Fruit fly (Drosophila melanogaster) whole organism, embryonic: Measurements from ENCODE around the gene ATPsynepsilonL.

Experiments used
- Blimp-1 ChIP-seq: fragments of 200-800 bp; sonication (Bioruptor generic); optimal IDR thresholded peaks from 3 replicates; lab custom pipeline; 2018; ENCODE audit warnings: missing biosample characterization, missing genetic modification characterization, mild to moderate bottlenecking, moderate library complexity, missing genetic modification reagents
- CG10431 ChIP-seq: fragments of 200-800 bp; sonication (Bioruptor generic); optimal IDR thresholded peaks from 3 replicates; lab custom pipeline; 2018; ENCODE audit warnings: missing biosample characterization, mild to moderate bottlenecking, missing genetic modification characterization
- CG11696 ChIP-seq: fragments of 200-800 bp; sonication (Bioruptor generic); IDR thresholded peaks from 2 replicates; pipeline ENCODE4 v1.3.6; 2022; ENCODE audit warnings: missing biosample characterization, missing genetic modification characterization
- CG13424 ChIP-seq: fragments of 200-800 bp; sonication (Bioruptor generic); optimal IDR thresholded peaks from 2 replicates; lab custom pipeline; 2019; ENCODE audit warnings: missing biosample characterization, mild to moderate bottlenecking, missing genetic modification characterization, moderate library complexity
- CG13624 ChIP-seq: fragments of 200-800 bp; sonication (Bioruptor generic); optimal IDR thresholded peaks from 2 replicates; lab custom pipeline; 2016; ENCODE audit warnings: missing biosample characterization, missing genetic modification characterization
- CG15269 ChIP-seq: fragments of 200-800 bp; sonication (Bioruptor generic); optimal IDR thresholded peaks from 2 replicates; lab custom pipeline; 2018; ENCODE audit warnings: missing biosample characterization, mild to moderate bottlenecking, missing genetic modification characterization, moderate library complexity
- CG15479 ChIP-seq: fragments of 200-800 bp; sonication (Bioruptor generic); optimal IDR thresholded peaks from 3 replicates; lab custom pipeline; 2019; ENCODE audit warnings: missing biosample characterization, mild to moderate bottlenecking, missing genetic modification characterization, moderate library complexity
- CG16863 ChIP-seq: fragments of 200-800 bp; sonication (Bioruptor generic); optimal IDR thresholded peaks from 3 replicates; lab custom pipeline; 2016; ENCODE audit warnings: missing biosample characterization, missing genetic modification characterization
- CG17186 ChIP-seq: fragments of 200-800 bp; sonication (Bioruptor generic); optimal IDR thresholded peaks from 3 replicates; lab custom pipeline; 2017; ENCODE audit warnings: missing biosample characterization, missing genetic modification reagents, missing genetic modification characterization
- CG2712 ChIP-seq: fragments of 200-800 bp; optimal IDR thresholded peaks from 3 replicates; lab custom pipeline; 2019; ENCODE audit warnings: missing biosample characterization, mild to moderate bottlenecking, missing genetic modification characterization, moderate library complexity
- CG30403 ChIP-seq: fragments of 200-800 bp; sonication (Bioruptor generic); optimal IDR thresholded peaks from 3 replicates; lab custom pipeline; 2016; ENCODE audit warnings: missing biosample characterization, missing genetic modification characterization
- CG30431 ChIP-seq: fragments of 200-800 bp; sonication (Bioruptor generic); optimal IDR thresholded peaks from 2 replicates; lab custom pipeline; 2017; ENCODE audit warnings: missing biosample characterization, missing genetic modification characterization
- CG33557 ChIP-seq: fragments of 200-800 bp; sonication (Bioruptor generic); optimal IDR thresholded peaks from 2 replicates; lab custom pipeline; 2019; ENCODE audit warnings: missing biosample characterization, mild to moderate bottlenecking, missing genetic modification characterization, moderate library complexity
- CG6254 ChIP-seq: fragments of 200-800 bp; sonication (Bioruptor generic); optimal IDR thresholded peaks from 3 replicates; lab custom pipeline; 2017; ENCODE audit warnings: mild to moderate bottlenecking, missing biosample characterization, missing genetic modification reagents, missing genetic modification characterization
- CG7928 ChIP-seq: fragments of 200-800 bp; sonication (Bioruptor generic); optimal IDR thresholded peaks from 2 replicates; lab custom pipeline; 2017; ENCODE audit warnings: missing biosample characterization, mild to moderate bottlenecking, missing genetic modification characterization
- CG9437 ChIP-seq: fragments of 200-800 bp; sonication (Bioruptor generic); optimal IDR thresholded peaks from 2 replicates; lab custom pipeline; 2018; ENCODE audit warnings: missing biosample characterization, mild to moderate bottlenecking, missing genetic modification characterization
- CTCF ChIP-seq: fragments of 200-800 bp; sonication (Bioruptor generic); optimal IDR thresholded peaks from 2 replicates; lab custom pipeline; 2017; ENCODE audit warnings: missing biosample characterization, mild to moderate bottlenecking, missing genetic modification characterization, moderate library complexity
- CoRest ChIP-seq: fragments of 200-800 bp; sonication (Bioruptor generic); optimal IDR thresholded peaks from 3 replicates; lab custom pipeline; 2018; ENCODE audit warnings: missing biosample characterization, mild to moderate bottlenecking, missing genetic modification characterization, moderate library complexity
- CrebB ChIP-seq: fragments of 200-800 bp; sonication (Bioruptor generic); optimal IDR thresholded peaks from 3 replicates; lab custom pipeline; 2018; ENCODE audit warnings: missing biosample characterization, mild to moderate bottlenecking, missing genetic modification characterization
- Dfd ChIP-seq, 2 experiments: fragments of >200 bp; optimal IDR thresholded peaks; 2 replicates each; lab custom pipeline; 2017; ENCODE audit warnings: missing biosample characterization in 2 of 2, missing genetic modification characterization in 2 of 2
- Ets65A ChIP-seq: fragments of 200-800 bp; sonication (Bioruptor generic); peaks from one replicate; lab custom pipeline; 2016; ENCODE audit warnings: missing biosample characterization, missing genetic modification characterization
- HLH4C ChIP-seq: fragments of 200-800 bp; sonication (Bioruptor generic); IDR thresholded peaks from 3 replicates; pipeline ENCODE4 v1.3.6; 2022; ENCODE audit warnings: missing biosample characterization, missing genetic modification characterization; ENCODE audit not compliant: partially characterized antibody
- HLHmδ ChIP-seq: fragments of 200-800 bp; sonication (Bioruptor generic); optimal IDR thresholded peaks from 2 replicates; lab custom pipeline; 2018; ENCODE audit warnings: missing biosample characterization, mild to moderate bottlenecking, missing genetic modification characterization, moderate library complexity
- Hr3 ChIP-seq: fragments of 200-800 bp; sonication (Bioruptor generic); optimal IDR thresholded peaks from 3 replicates; lab custom pipeline; 2016; ENCODE audit warnings: missing biosample characterization, missing genetic modification characterization
- Med ChIP-seq: fragments of 200-800 bp; sonication (Bioruptor generic); peaks from one replicate; lab custom pipeline; 2016; ENCODE audit warnings: missing biosample characterization, missing genetic modification characterization, mild to moderate bottlenecking, inconsistent platforms, moderate library complexity
- Neu2 ChIP-seq: fragments of 200-800 bp; sonication (Bioruptor generic); optimal IDR thresholded peaks from 3 replicates; lab custom pipeline; 2016; ENCODE audit warnings: missing biosample characterization, missing genetic modification characterization, borderline replicate concordance
- Opbp ChIP-seq: fragments of 200-800 bp; sonication (Bioruptor generic); IDR thresholded peaks from 3 replicates; pipeline ENCODE4 v1.3.6; 2022; ENCODE audit warnings: missing biosample characterization, missing genetic modification characterization; ENCODE audit not compliant: partially characterized antibody
- Trl ChIP-seq, 3 experiments: fragments of >200 bp in 2 of 3; fragments of 200-800 bp in 1 of 3; sonication (Bioruptor generic) in 1 of 3; optimal IDR thresholded peaks; 2 replicates in 1 of 3; 3 replicates in 2 of 3; lab custom pipeline; 2016 to 2017; ENCODE audit warnings: missing biosample characterization in 1 of 3, missing genetic modification characterization in 1 of 3
- bbx ChIP-seq: fragments of 200-800 bp; sonication (Bioruptor generic); IDR thresholded peaks from 2 replicates; pipeline ENCODE4 v1.3.6; 2022; ENCODE audit warnings: missing biosample characterization, missing genetic modification characterization; ENCODE audit not compliant: partially characterized antibody
- bsh ChIP-seq, 2 experiments: fragments of 200-800 bp; sonication (Bioruptor generic); optimal IDR thresholded peaks; 2 replicates each; lab custom pipeline; 2017 to 2018; ENCODE audit warnings: mild to moderate bottlenecking in 2 of 2, missing biosample characterization in 2 of 2, missing genetic modification characterization in 2 of 2, moderate library complexity in 1 of 2
- chinmo ChIP-seq: fragments of 200-800 bp; sonication (Bioruptor generic); IDR thresholded peaks from 4 replicates; pipeline ENCODE4 v1.3.6; 2022; ENCODE audit warnings: missing biosample characterization, missing genetic modification characterization; ENCODE audit not compliant: partially characterized antibody
- ci ChIP-seq: fragments of 200-800 bp; sonication (Bioruptor generic); IDR thresholded peaks from 3 replicates; pipeline ENCODE4 v1.3.6; 2022; ENCODE audit warnings: missing biosample characterization, missing genetic modification characterization
- en ChIP-seq: fragments of 200-800 bp; sonication (Bioruptor generic); optimal IDR thresholded peaks from 2 replicates; lab custom pipeline; 2016; ENCODE audit warnings: missing biosample characterization, missing genetic modification characterization
- hkb ChIP-seq, 2 experiments: fragments of 200-800 bp in 1 of 2; fragments of >200 bp in 1 of 2; sonication (Bioruptor generic) in 1 of 2; IDR thresholded peaks in 1 of 2; optimal IDR thresholded peaks in 1 of 2; 2 replicates each; pipeline versions ENCODE4 v1.3.6 to Lab custom; 2017 to 2022; ENCODE audit warnings: missing biosample characterization in 1 of 2, missing genetic modification characterization in 1 of 2
- lmd ChIP-seq: fragments of 200-800 bp; sonication (Bioruptor generic); IDR thresholded peaks from 2 replicates; pipeline ENCODE4 v1.3.6; 2022; ENCODE audit warnings: missing biosample characterization, missing genetic modification characterization
- lola ChIP-seq, 3 experiments: fragments of >200 bp in 2 of 3; fragments of 200-800 bp in 1 of 3; sonication (Bioruptor generic) in 1 of 3; optimal IDR thresholded peaks; 2 replicates each; lab custom pipeline; 2017 to 2019; ENCODE audit warnings: missing biosample characterization in 3 of 3, missing genetic modification characterization in 3 of 3, mild to moderate bottlenecking in 1 of 3, moderate library complexity in 1 of 3
- nerfin-1 ChIP-seq: fragments of 200-800 bp; sonication (Bioruptor generic); optimal IDR thresholded peaks from 3 replicates; lab custom pipeline; 2019; ENCODE audit warnings: missing biosample characterization, mild to moderate bottlenecking, missing genetic modification characterization, moderate library complexity
- org-1 ChIP-seq: fragments of 200-800 bp; sonication (Bioruptor generic); optimal IDR thresholded peaks from 2 replicates; lab custom pipeline; 2017; ENCODE audit warnings: missing biosample characterization, missing genetic modification characterization
- repo ChIP-seq: fragments of 200-800 bp; sonication (Bioruptor generic); optimal IDR thresholded peaks from 2 replicates; lab custom pipeline; 2016; ENCODE audit warnings: missing biosample characterization, missing genetic modification characterization
- ro ChIP-seq: fragments of 200-800 bp; sonication (Bioruptor generic); IDR thresholded peaks from 2 replicates; pipeline ENCODE4 v1.3.6; 2022; ENCODE audit warnings: missing biosample characterization, missing genetic modification characterization
- row ChIP-seq: fragments of 200-800 bp; sonication (Bioruptor generic); IDR thresholded peaks from 3 replicates; pipeline ENCODE4 v1.3.6; 2022; ENCODE audit warnings: missing biosample characterization, missing genetic modification characterization
- scrt ChIP-seq: fragments of 200-800 bp; sonication (Bioruptor generic); optimal IDR thresholded peaks from 2 replicates; lab custom pipeline; 2018; ENCODE audit warnings: missing biosample characterization, mild to moderate bottlenecking, missing genetic modification characterization, moderate library complexity
- sd ChIP-seq: fragments of 200-800 bp; sonication (Bioruptor generic); optimal IDR thresholded peaks from 3 replicates; lab custom pipeline; 2018; ENCODE audit warnings: missing biosample characterization, mild to moderate bottlenecking, missing genetic modification characterization, moderate library complexity
- sens ChIP-seq: fragments of 200-800 bp; sonication (Bioruptor generic); peaks from one replicate; lab custom pipeline; 2016; ENCODE audit warnings: missing biosample characterization, missing genetic modification characterization
- sqz ChIP-seq: fragments of 200-800 bp; sonication (Bioruptor generic); optimal IDR thresholded peaks from 3 replicates; lab custom pipeline; 2018; ENCODE audit warnings: missing biosample characterization, mild to moderate bottlenecking, missing genetic modification characterization
- ssp ChIP-seq: fragments of 200-800 bp; sonication (Bioruptor generic); IDR thresholded peaks from 2 replicates; pipeline ENCODE4 v1.3.6; 2022; ENCODE audit warnings: missing biosample characterization, missing genetic modification characterization
- tap ChIP-seq: fragments of 200-800 bp; optimal IDR thresholded peaks from 3 replicates; lab custom pipeline; 2019; ENCODE audit warnings: missing biosample characterization, mild to moderate bottlenecking, missing genetic modification characterization, moderate library complexity
- unpg ChIP-seq: fragments of 200-800 bp; sonication (Bioruptor generic); optimal IDR thresholded peaks from 3 replicates; lab custom pipeline; 2018; ENCODE audit warnings: missing biosample characterization, mild to moderate bottlenecking, missing genetic modification characterization, moderate library complexity
- vvl ChIP-seq: fragments of 200-800 bp; sonication (Bioruptor generic); IDR thresholded peaks from 2 replicates; pipeline ENCODE4 v1.3.6; 2022; ENCODE audit warnings: missing biosample characterization, missing genetic modification characterization
- zen2 ChIP-seq: fragments of 200-800 bp; sonication (Bioruptor generic); IDR thresholded peaks from 3 replicates; pipeline ENCODE4 v1.3.6; 2022; ENCODE audit warnings: missing biosample characterization, missing genetic modification characterization; ENCODE audit not compliant: partially characterized antibody

Gene ATPsynepsilonL

dm6 chr3R:10124764-10125163, 3.2 kb downstream of the ATPsynepsilonL start:
- TF ChIP-seq Blimp-1 = peak; percentile 99
- TF ChIP-seq CG10431 (GFP tag; lab: Kevin White, UChicago) = peak; percentile 53
- 0 out of 4 replicates have a peak, but pooled peaks have one; percentile 20 for TF ChIP-seq chinmo (GFP tag; lab: Robert Waterston, UW)
- no peak for TF ChIP-seq Ets65A (GFP tag; lab: Kevin White, UChicago)
- peak; percentile 14 for TF ChIP-seq Med (GFP tag; lab: Kevin White, UChicago)
- TF ChIP-seq hkb (optimal IDR thresholded peaks at IDR 0.05; lab: Kevin White, UChicago) = no peak
- no peak for TF ChIP-seq hkb (GFP tag; IDR thresholded peaks at IDR 0.05; lab: Robert Waterston, UW)
- TF ChIP-seq CG30403 (GFP tag; lab: Kevin White, UChicago) = no peak
- peak; percentile 88 for TF ChIP-seq CTCF (GFP tag; lab: Kevin White, UChicago)
- TF ChIP-seq CG13624 = no peak
- TF ChIP-seq repo (GFP tag; lab: Kevin White, UChicago) = no peak
- TF ChIP-seq ro (GFP tag; lab: Robert Waterston, UW) = no peak
- no peak for TF ChIP-seq lola (GFP tag; optimal IDR thresholded peaks at IDR 0.05; lab: Kevin White, UChicago)
- peak; percentile 26 for TF ChIP-seq CG6254 (GFP tag; lab: Kevin White, UChicago)
- TF ChIP-seq HLHmδ = peak; percentile 19
- TF ChIP-seq CG33557 (GFP tag; lab: Kevin White, UChicago) = peak; percentile 48
- TF ChIP-seq sqz (GFP tag; lab: Kevin White, UChicago) = peak; percentile 49
- no peak for TF ChIP-seq org-1 (GFP tag; lab: Kevin White, UChicago)
- no peak for TF ChIP-seq CoRest (tag; lab: Kevin White, UChicago)
- TF ChIP-seq unpg (GFP tag; lab: Kevin White, UChicago) = no peak
- peak in 1 of 2 experiments; percentile 18 for TF ChIP-seq bsh (GFP tag; optimal IDR thresholded peaks at IDR 0.05; lab: Kevin White, UChicago)
- peak; percentile 30; the same call in 1 of the 3 replicates for TF ChIP-seq ci (GFP tag; lab: Robert Waterston, UW)
- no peak for TF ChIP-seq CG17186
- TF ChIP-seq zen2 (GFP tag; lab: Robert Waterston, UW) = no peak
- 0 out of 2 replicates have a peak, but pooled peaks have one; percentile 13 for TF ChIP-seq vvl
- no peak for TF ChIP-seq scrt (GFP tag; lab: Kevin White, UChicago)
- TF ChIP-seq sd (tag; lab: Kevin White, UChicago) = peak; percentile 84
- no peak for TF ChIP-seq CG7928
- no peak for TF ChIP-seq ssp
- TF ChIP-seq Neu2 = no peak
- no peak for TF ChIP-seq en (GFP tag; lab: Kevin White, UChicago)
- TF ChIP-seq sens (GFP tag; lab: Kevin White, UChicago) = peak; percentile 39
- 0 out of 3 replicates have a peak, but pooled peaks have one; percentile 16 for TF ChIP-seq HLH4C (GFP tag; lab: Robert Waterston, UW)

- TF ChIP-seq bbx (peak; percentile 43; the same call in 1 of the 2 replicates), Opbp (GFP tag; lab: Robert Waterston, UW) (peak; percentile 33; the same call in 1 of the 3 replicates), CG15479 (GFP tag; lab: Kevin White, UChicago) (no peak), CG30431 (GFP tag; lab: Kevin White, UChicago) (no peak), Dfd (GFP tag; optimal IDR thresholded peaks at IDR 0.05; lab: Kevin White, UChicago) (no peak), CG2712 (peak; percentile 25), Trl (optimal IDR thresholded peaks at IDR 0.05; lab: Kevin White, UChicago) (peak; percentile 24 to 46), Trl (GFP tag; optimal IDR thresholded peaks at IDR 0.05; lab: Kevin White, UChicago) (no peak), CG16863 (GFP tag; lab: Kevin White, UChicago) (no peak), CG13424 (tag; lab: Kevin White, UChicago) (no peak), CG13624 (no peak), CG11696 (no peak), CG9437 (GFP tag; lab: Kevin White, UChicago) (no peak), Ets65A (GFP tag; lab: Kevin White, UChicago) (no peak), lmd (GFP tag; lab: Robert Waterston, UW) (no peak), row (GFP tag; lab: Robert Waterston, UW) (peak; percentile 49; the same call in 1 of the 3 replicates), nerfin-1 (tag; lab: Kevin White, UChicago) (no peak), tap (tag; lab: Kevin White, UChicago) (peak; percentile 15), CrebB (tag; lab: Kevin White, UChicago) (no peak), CG15269 (tag; lab: Kevin White, UChicago) (peak; percentile 87), Hr3 (GFP tag; lab: Kevin White, UChicago) (no peak)
Measured at dm6 chr3R:10125477-10125876, 3.9 kb downstream of the ATPsynepsilonL start, which contains the start of gene knk. Gene knk, minus strand, starts transcription at chr3R:10125664.
